Worm (Caenorhabditis elegans) whole organism, L4/young adult: Measurements from ENCODE around the gene R144.6.

Source experiments
- W03F9.2 ChIP-seq: fragments of 150-350 bp; optimal IDR thresholded peaks from 2 replicates; lab custom pipeline; 2014; ENCODE audit warnings: missing biosample characterization, missing genetic modification characterization
- dao-5 ChIP-seq: sonication (generic microtip); optimal IDR thresholded peaks from 2 replicates; lab custom pipeline; 2016; ENCODE audit warnings: missing genotype, missing genetic modification characterization, moderate library complexity, missing compliant biosample characterization
- him-1 ChIP-seq: sonication (generic microtip); optimal IDR thresholded peaks from 2 replicates; lab custom pipeline; 2016; ENCODE audit warnings: missing genotype, missing genetic modification reagents, missing genetic modification characterization, missing compliant biosample characterization

Gene R144.6

ce11 chrIII:5004621-5005020 is at the start of gene R144.6:
TSS of gene R144.6 (minus strand) at chrIII:5004721.
- TF ChIP-seq him-1 (no peak), dao-5 (tag; lab: Kevin White, UChicago) (no peak), W03F9.2 (tag; lab: Kevin White, UChicago) (no peak)

ce11 chrIII:5053541-5053940 is 49.0 kb upstream of the R144.6 start, which contains the start of gene C45G9.8:
TSS of gene C45G9.8 (minus strand) at chrIII:5053641.
- TF ChIP-seq dao-5 (tag; lab: Kevin White, UChicago) (no peak), W03F9.2 (tag; lab: Kevin White, UChicago) (no peak), him-1 (no peak)

ce11 chrIII:5051949-5052348 is 47.4 kb upstream of the R144.6 start, which contains the start of gene C45G9.15:
TSS of gene C45G9.15 (minus strand) at chrIII:5052049.
- no peak for TF ChIP-seq W03F9.2 (tag; lab: Kevin White, UChicago)
- TF ChIP-seq dao-5 (tag; lab: Kevin White, UChicago), result no peak
- no peak for TF ChIP-seq him-1

ce11 chrIII:5047740-5048139 is 43.2 kb upstream of the R144.6 start, which contains the start of gene C45G9.5:
TSS of gene C45G9.5 (plus strand) at chrIII:5048117.
- TF ChIP-seq W03F9.2 (tag; lab: Kevin White, UChicago) (no peak), him-1 (no peak), dao-5 (tag; lab: Kevin White, UChicago) (no peak)

- no peak for TF ChIP-seq him-1
- TF ChIP-seq W03F9.2 (tag; lab: Kevin White, UChicago), result peak; percentile 55
- TF ChIP-seq dao-5 (tag; lab: Kevin White, UChicago), result no peak
Measured at ce11 chrIII:5047175-5047574, 42.7 kb upstream of the R144.6 start, which contains the start of gene txbp-3. TSS of gene txbp-3 (minus strand) at chrIII:5047459.

ce11 chrIII:5044709-5045108 is 40.2 kb upstream of the R144.6 start, which contains the start of gene C45G9.14:
TSS of gene C45G9.14 (plus strand) at chrIII:5045009.
- TF ChIP-seq him-1, result no peak
- TF ChIP-seq dao-5 (tag; lab: Kevin White, UChicago), result no peak
- TF ChIP-seq W03F9.2 (tag; lab: Kevin White, UChicago), result no peak

ce11 chrIII:5042112-5042511 is 37.6 kb upstream of the R144.6 start, which contains the start of gene nlp-43:
TSS of gene nlp-43 (plus strand) at chrIII:5042412.
- TF ChIP-seq W03F9.2 (tag; lab: Kevin White, UChicago) (no peak), dao-5 (tag; lab: Kevin White, UChicago) (no peak), him-1 (no peak)

- no peak for TF ChIP-seq W03F9.2 (tag; lab: Kevin White, UChicago)
- no peak for TF ChIP-seq him-1
Measured at ce11 chrIII:5036158-5036557, 31.6 kb upstream of the R144.6 start, which contains the start of gene C45G9.6. TSS of gene C45G9.6 (plus strand) at chrIII:5036458.

- peak; percentile 78 for TF ChIP-seq dao-5 (tag; lab: Kevin White, UChicago)
- peak; percentile 81 for TF ChIP-seq him-1
Measured at ce11 chrIII:5031375-5031836, 26.9 kb upstream of the R144.6 start.

ce11 chrIII:5030629-5031028 is 26.1 kb upstream of the R144.6 start, which contains the start of gene klp-6:
TSS of gene klp-6 (plus strand) at chrIII:5030929.
- TF ChIP-seq dao-5 (tag; lab: Kevin White, UChicago) (no peak), him-1 (no peak), W03F9.2 (tag; lab: Kevin White, UChicago) (no peak)

ce11 chrIII:5027219-5027618 is 22.7 kb upstream of the R144.6 start:
- TF ChIP-seq dao-5 (tag; lab: Kevin White, UChicago), result no peak
- no peak for TF ChIP-seq him-1
- TF ChIP-seq W03F9.2 (tag; lab: Kevin White, UChicago), result no peak

ce11 chrIII:5026366-5026765 is 21.8 kb upstream of the R144.6 start:
- TF ChIP-seq him-1, result no peak
- no peak for TF ChIP-seq dao-5 (tag; lab: Kevin White, UChicago)
- TF ChIP-seq W03F9.2 (tag; lab: Kevin White, UChicago), result no peak

ce11 chrIII:5025136-5025629 is 20.7 kb upstream of the R144.6 start:
- no peak for TF ChIP-seq him-1
- TF ChIP-seq dao-5 (tag; lab: Kevin White, UChicago), result no peak
- no peak for TF ChIP-seq W03F9.2 (tag; lab: Kevin White, UChicago)

ce11 chrIII:5024393-5024964 is 20.0 kb upstream of the R144.6 start, which contains the start of gene pcf-11:
TSS of gene pcf-11 (plus strand) at chrIII:5024914.
- TF ChIP-seq dao-5 (tag; lab: Kevin White, UChicago) (no peak), W03F9.2 (tag; lab: Kevin White, UChicago) (peak; percentile 34), him-1 (no peak)
